Worm (Caenorhabditis elegans) whole organism, L3 larva: Measurements from ENCODE around the gene C50C3.12.
A peak's percentile ranks its signal among the peaks of the same experiment; 100 is the strongest.

Experiments
- R02D3.7 ChIP-seq: fragments of 150-350 bp; optimal IDR thresholded peaks from 2 replicates; lab custom pipeline; 2014; ENCODE audit warnings: missing biosample characterization, missing genetic modification characterization
- ZK546.5 ChIP-seq: sonication (generic microtip); optimal IDR thresholded peaks from 2 replicates; lab custom pipeline; 2017; ENCODE audit warnings: missing biosample characterization, missing genetic modification characterization
- aly-2 ChIP-seq: fragments of 150-350 bp; optimal IDR thresholded peaks from 2 replicates; lab custom pipeline; 2014; ENCODE audit warnings: missing biosample characterization, missing genetic modification characterization
- ama-1 ChIP-seq: fragments of 150-350 bp; optimal IDR thresholded peaks from 2 replicates; lab custom pipeline; 2018
- ceh-16 ChIP-seq: sonication (generic microtip); optimal IDR thresholded peaks from 2 replicates; lab custom pipeline; 2017; ENCODE audit warnings: missing biosample characterization, missing genetic modification characterization
- ceh-28 ChIP-seq: fragments of 150-350 bp; optimal IDR thresholded peaks from 2 replicates; lab custom pipeline; 2014; ENCODE audit warnings: missing biosample characterization, missing genetic modification reagents, missing genetic modification characterization
- ceh-82 ChIP-seq: fragments of 150-350 bp; optimal IDR thresholded peaks from 2 replicates; lab custom pipeline; 2014; ENCODE audit warnings: missing biosample characterization, missing genetic modification characterization
- ceh-9 ChIP-seq: sonication (generic microtip); optimal IDR thresholded peaks from 2 replicates; lab custom pipeline; 2018; ENCODE audit warnings: missing biosample characterization, missing genetic modification characterization
- daf-12 ChIP-seq: fragments of 150-350 bp; optimal IDR thresholded peaks from 2 replicates; lab custom pipeline; 2014; ENCODE audit warnings: missing biosample characterization, missing genetic modification reagents, missing genetic modification characterization
- egl-27 ChIP-seq: sonication (generic microtip); optimal IDR thresholded peaks from 4 replicates; lab custom pipeline; 2017; ENCODE audit warnings: missing biosample characterization, missing genetic modification reagents, missing genetic modification characterization
- egl-5 ChIP-seq: fragments of 150-350 bp; optimal IDR thresholded peaks from 2 replicates; lab custom pipeline; 2017; ENCODE audit warnings: missing biosample characterization, missing genetic modification reagents, missing genetic modification characterization, inconsistent platforms
- elt-2 ChIP-seq: sonication (generic microtip); optimal IDR thresholded peaks from 2 replicates; lab custom pipeline; 2016; ENCODE audit warnings: missing genetic modification reagents, mild to moderate bottlenecking, missing genetic modification characterization, missing compliant biosample characterization
- elt-3 ChIP-seq, 3 experiments: fragments of 150-350 bp in 1 of 3; sonication (generic microtip) in 2 of 3; optimal IDR thresholded peaks; 2 replicates in 2 of 3; 4 replicates in 1 of 3; lab custom pipeline; 2014 to 2017; ENCODE audit warnings: missing biosample characterization in 3 of 3, missing genetic modification characterization in 3 of 3
- fkh-10 ChIP-seq: sonication (generic microtip); optimal IDR thresholded peaks from 2 replicates; lab custom pipeline; 2017; ENCODE audit warnings: missing biosample characterization, missing genetic modification reagents, missing genetic modification characterization
- fkh-2 ChIP-seq: fragments of 150-350 bp; optimal IDR thresholded peaks from 2 replicates; lab custom pipeline; 2014; ENCODE audit warnings: missing biosample characterization, missing genetic modification reagents, missing genetic modification characterization
- fos-1 ChIP-seq: fragments of 150-350 bp; optimal IDR thresholded peaks from 2 replicates; lab custom pipeline; 2014; ENCODE audit warnings: missing biosample characterization, missing genetic modification characterization
- hmg-11 ChIP-seq: sonication (generic microtip); optimal IDR thresholded peaks from 2 replicates; lab custom pipeline; 2016; ENCODE audit warnings: missing genetic modification characterization, missing compliant biosample characterization
- jun-1 ChIP-seq: fragments of 150-350 bp; optimal IDR thresholded peaks from 2 replicates; lab custom pipeline; 2014; ENCODE audit warnings: missing biosample characterization, missing genetic modification reagents, missing genetic modification characterization
- lin-15B ChIP-seq: fragments of 150-350 bp; optimal IDR thresholded peaks from 2 replicates; lab custom pipeline; 2014; ENCODE audit warnings: missing biosample characterization, missing genetic modification characterization
- lin-39 ChIP-seq: fragments of 150-350 bp; optimal IDR thresholded peaks from 2 replicates; lab custom pipeline; 2018; ENCODE audit warnings: missing biosample characterization, missing genetic modification reagents, missing genetic modification characterization
- mdl-1 ChIP-seq: fragments of 150-350 bp; optimal IDR thresholded peaks from 2 replicates; lab custom pipeline; 2014; ENCODE audit warnings: missing biosample characterization, missing genetic modification characterization
- nfya-1 ChIP-seq: sonication (generic microtip); optimal IDR thresholded peaks from 2 replicates; lab custom pipeline; 2017; ENCODE audit warnings: missing genetic modification characterization, mild to moderate bottlenecking, missing compliant biosample characterization, antibody characterized with exemption, moderate library complexity; ENCODE audit not compliant: insufficient read depth
- nhr-11 ChIP-seq: fragments of 150-350 bp; optimal IDR thresholded peaks from 2 replicates; lab custom pipeline; 2014; ENCODE audit warnings: missing biosample characterization, missing genetic modification characterization
- nhr-12 ChIP-seq: fragments of 150-350 bp; optimal IDR thresholded peaks from 2 replicates; lab custom pipeline; 2014; ENCODE audit warnings: missing biosample characterization, missing genetic modification characterization
- nhr-23 ChIP-seq: fragments of 150-350 bp; optimal IDR thresholded peaks from 2 replicates; lab custom pipeline; 2014; ENCODE audit warnings: missing biosample characterization, missing genetic modification reagents, missing genetic modification characterization
- nhr-25 ChIP-seq: sonication (generic microtip); optimal IDR thresholded peaks from 2 replicates; lab custom pipeline; 2017; ENCODE audit warnings: missing biosample characterization, missing genetic modification characterization
- nhr-28 ChIP-seq: fragments of 150-350 bp; optimal IDR thresholded peaks from 2 replicates; lab custom pipeline; 2014; ENCODE audit warnings: missing biosample characterization, missing genetic modification characterization
- nhr-43 ChIP-seq: sonication (generic microtip); optimal IDR thresholded peaks from 2 replicates; lab custom pipeline; 2016; ENCODE audit warnings: mild to moderate bottlenecking, missing genetic modification characterization, missing compliant biosample characterization; ENCODE audit not compliant: poor library complexity, severe bottlenecking
- nhr-67 ChIP-seq: fragments of 150-350 bp; optimal IDR thresholded peaks from 2 replicates; lab custom pipeline; 2014; ENCODE audit warnings: missing biosample characterization, missing genetic modification characterization
- nhr-76 ChIP-seq: fragments of 150-350 bp; sonication (generic microtip); optimal IDR thresholded peaks from 5 replicates; lab custom pipeline; 2014; ENCODE audit warnings: missing biosample characterization, missing genetic modification characterization
- nhr-77 ChIP-seq: fragments of 150-350 bp; optimal IDR thresholded peaks from 2 replicates; lab custom pipeline; 2014; ENCODE audit warnings: missing biosample characterization, missing genetic modification characterization
- pha-4 ChIP-seq: fragments of 150-350 bp; optimal IDR thresholded peaks from 2 replicates; lab custom pipeline; 2014; ENCODE audit warnings: missing biosample characterization, missing genetic modification reagents, missing genetic modification characterization
- pqm-1 ChIP-seq: fragments of 150-350 bp; optimal IDR thresholded peaks from 2 replicates; lab custom pipeline; 2017; ENCODE audit warnings: missing biosample characterization, missing genetic modification characterization, inconsistent platforms
- sea-2 ChIP-seq: fragments of 150-350 bp; sonication (generic microtip); optimal IDR thresholded peaks from 4 replicates; lab custom pipeline; 2014; ENCODE audit warnings: missing biosample characterization, missing genetic modification reagents, missing genetic modification characterization
- skn-1 ChIP-seq: fragments of 150-350 bp; optimal IDR thresholded peaks from 2 replicates; lab custom pipeline; 2014; ENCODE audit warnings: missing biosample characterization, missing genetic modification characterization
- snpc-4 ChIP-seq: fragments of 150-350 bp; optimal IDR thresholded peaks from 2 replicates; lab custom pipeline; 2014; ENCODE audit warnings: missing biosample characterization, missing genetic modification characterization
- tbx-2 ChIP-seq: sonication (generic microtip); optimal IDR thresholded peaks from 2 replicates; lab custom pipeline; 2016; ENCODE audit warnings: mild to moderate bottlenecking, missing genetic modification characterization, missing compliant biosample characterization
- unc-39 ChIP-seq: sonication (generic microtip); optimal IDR thresholded peaks from 4 replicates; lab custom pipeline; 2017; ENCODE audit warnings: missing biosample characterization, missing genetic modification characterization
- unc-62 ChIP-seq: fragments of 150-350 bp; sonication (generic microtip); optimal IDR thresholded peaks from 4 replicates; lab custom pipeline; 2014; ENCODE audit warnings: missing biosample characterization, missing genetic modification reagents, missing genetic modification characterization
- zag-1 ChIP-seq: fragments of 150-350 bp; optimal IDR thresholded peaks from 2 replicates; lab custom pipeline; 2014; ENCODE audit warnings: missing biosample characterization, missing genetic modification characterization
- ztf-11 ChIP-seq: fragments of 150-350 bp; optimal IDR thresholded peaks from 2 replicates; lab custom pipeline; 2014; ENCODE audit warnings: missing biosample characterization, missing genetic modification characterization
- ztf-4 ChIP-seq: fragments of 150-350 bp; optimal IDR thresholded peaks from 2 replicates; lab custom pipeline; 2014; ENCODE audit warnings: missing biosample characterization, missing genetic modification characterization

Gene C50C3.12

DNA sequence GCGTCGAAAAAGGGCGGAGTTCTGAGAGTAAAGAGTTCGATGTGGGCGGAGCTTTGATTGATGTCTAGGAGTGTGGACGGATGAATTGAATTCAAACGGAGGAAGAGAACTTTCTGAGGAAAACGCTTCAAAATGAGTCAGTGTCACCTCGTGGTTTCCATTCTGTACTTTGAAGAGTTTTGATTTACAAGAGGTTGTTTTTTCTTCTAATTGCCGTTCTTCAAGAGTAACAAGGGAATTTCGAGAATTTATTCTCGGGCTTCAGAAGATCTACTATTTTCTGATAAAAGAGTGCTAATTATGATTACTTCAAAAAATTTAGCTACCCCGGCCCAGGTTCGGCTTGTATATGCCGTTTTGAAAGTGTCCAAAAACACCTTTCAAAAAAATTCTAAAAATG is at the start of gene C50C3.12:
Gene C50C3.12 (plus strand): TSS at position 301 of the 400 bp plus-strand sequence.
- TF ChIP-seq nhr-11 (tag; lab: Kevin White, UChicago) (no peak), nhr-76 (tag; lab: Kevin White, UChicago) (no peak), ztf-11 (tag; lab: Kevin White, UChicago) (no peak), elt-3 (tag; optimal IDR thresholded peaks at IDR 0.05; lab: Kevin White, UChicago) (no peak), lin-15B (tag; lab: Kevin White, UChicago) (no peak), ZK546.5 (tag; lab: Kevin White, UChicago) (no peak), ceh-28 (tag; lab: Kevin White, UChicago) (no peak), unc-62 (GFP tag; lab: Kevin White, UChicago) (no peak)

DNA sequence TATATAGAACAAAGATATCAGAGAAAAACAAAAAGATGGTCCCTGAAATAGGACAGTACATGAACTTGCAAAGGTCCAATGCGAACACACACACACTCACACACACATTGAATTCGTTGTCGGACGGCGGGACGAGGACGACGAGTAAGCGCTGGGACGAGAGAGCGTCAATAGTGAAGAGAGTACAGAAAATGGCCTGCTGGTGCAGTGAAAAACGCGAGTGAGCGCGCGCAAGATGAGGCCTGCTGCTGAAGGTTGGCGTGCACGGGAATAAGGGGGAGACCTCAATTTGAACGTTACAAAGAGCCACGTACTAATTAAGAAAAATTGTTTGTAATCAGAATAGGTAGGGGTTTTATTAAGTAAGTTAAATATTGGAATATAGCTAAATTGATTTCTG is 49.4 kb upstream of the C50C3.12 start:
- TF ChIP-seq nhr-67 (tag; lab: Kevin White, UChicago) (no peak), nfya-1 (peak; percentile 55), lin-39 (tag; lab: Kevin White, UChicago) (peak; percentile 76), hmg-11 (peak; percentile 87), pha-4 (tag; lab: Kevin White, UChicago) (peak; percentile 38), ztf-4 (tag; lab: Kevin White, UChicago) (no peak)
- TF ChIP-seq, all 47 proteins: peak for 4

DNA sequence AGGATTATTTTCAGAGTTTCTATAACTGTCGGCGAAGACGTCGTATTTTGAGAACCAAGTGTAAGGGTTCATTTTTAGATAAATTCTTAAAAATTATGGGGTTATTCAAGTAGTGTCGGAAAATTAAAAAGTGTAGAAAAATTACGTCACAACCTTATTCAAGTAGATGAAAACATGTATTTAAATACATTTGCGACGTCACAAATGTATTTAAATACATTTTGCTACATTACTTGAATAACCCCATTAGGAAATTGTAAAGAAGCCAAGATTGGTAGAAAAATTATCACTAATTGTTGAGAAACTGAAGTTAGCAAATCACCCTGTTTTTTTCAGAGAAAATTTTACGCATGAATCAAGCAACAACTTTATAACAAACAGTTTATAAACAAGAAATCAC is 47.2 kb upstream of the C50C3.12 start:
- TF ChIP-seq fkh-10 (GFP tag; lab: Kevin White, UChicago) (no peak), ZK546.5 (tag; lab: Kevin White, UChicago) (no peak), nhr-11 (tag; lab: Kevin White, UChicago) (no peak), nhr-43 (tag; lab: Kevin White, UChicago) (no peak), egl-5 (no peak), snpc-4 (tag; lab: Kevin White, UChicago) (no peak), ceh-16 (tag; lab: Kevin White, UChicago) (no peak), ztf-4 (tag; lab: Kevin White, UChicago) (no peak), lin-15B (tag; lab: Kevin White, UChicago) (no peak), nhr-23 (tag; lab: Kevin White, UChicago) (no peak)

DNA sequence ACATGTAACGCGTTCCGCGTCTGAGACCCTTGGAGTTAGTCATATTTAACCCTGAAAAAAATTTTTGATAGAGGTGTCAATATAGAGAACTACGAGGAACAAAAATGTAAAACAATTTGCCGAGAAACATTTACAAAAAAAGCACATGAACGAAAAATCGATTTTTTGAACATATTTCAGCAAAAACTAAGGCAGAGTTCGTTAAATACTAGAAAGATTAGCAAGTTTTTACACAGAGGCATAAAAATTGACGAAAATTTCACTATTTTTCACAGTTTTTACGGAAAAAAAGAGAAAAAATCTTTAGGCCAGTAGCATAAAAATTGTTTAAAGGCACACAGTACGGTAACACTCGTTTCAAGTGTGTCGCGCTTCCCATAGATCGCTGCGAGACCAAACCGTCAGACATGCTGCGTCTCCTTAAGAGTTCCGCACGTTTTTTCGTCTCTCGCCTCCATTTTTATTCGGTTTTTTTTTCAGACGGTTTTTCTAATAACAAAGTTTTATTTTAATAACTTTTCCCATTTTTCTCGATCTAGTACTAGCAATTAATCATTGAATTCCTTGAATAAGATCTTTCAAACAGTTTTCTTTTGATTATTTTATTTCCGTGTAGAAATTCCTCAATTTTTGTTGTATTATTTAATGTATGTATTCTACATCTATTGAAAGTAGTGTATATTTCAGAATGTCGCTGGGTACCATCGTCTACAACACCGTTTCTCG is 46.0 kb upstream of the C50C3.12 start, which contains the start of the genes rpl-21 and C14B9.10:
Gene rpl-21 (minus strand): TSS at position 51 of the 726 bp plus-strand sequence.
Gene C14B9.10 (plus strand): TSS at position 676 of the 726 bp plus-strand sequence.
- TF ChIP-seq nhr-11 (tag; lab: Kevin White, UChicago): no peak
- no peak for TF ChIP-seq mdl-1 (tag; lab: Kevin White, UChicago)
- no peak for TF ChIP-seq nhr-76 (tag; lab: Kevin White, UChicago)
- peak; percentile 83 for TF ChIP-seq nhr-25
- no peak for TF ChIP-seq sea-2 (GFP tag; lab: Kevin White, UChicago)
- peak; percentile 90 for TF ChIP-seq lin-39 (tag; lab: Kevin White, UChicago)
- TF ChIP-seq ZK546.5 (tag; lab: Kevin White, UChicago): peak; percentile 0
- no peak for TF ChIP-seq daf-12 (tag; lab: Kevin White, UChicago)
- peak; percentile 11 for TF ChIP-seq unc-62 (GFP tag; lab: Kevin White, UChicago)
- no peak for TF ChIP-seq egl-27 (tag; lab: Kevin White, UChicago)
- no peak for TF ChIP-seq unc-39 (tag; lab: Kevin White, UChicago)
- peak; percentile 35 for TF ChIP-seq jun-1 (tag; lab: Kevin White, UChicago)
- peak; percentile 87 for TF ChIP-seq lin-15B (tag; lab: Kevin White, UChicago)
- TF ChIP-seq ztf-4 (tag; lab: Kevin White, UChicago): no peak
- TF ChIP-seq R02D3.7 (tag; lab: Kevin White, UChicago): peak; percentile 82
- peak; percentile 58 for TF ChIP-seq skn-1
- no peak for TF ChIP-seq nhr-12
- TF ChIP-seq zag-1 (tag; lab: Kevin White, UChicago): no peak
- TF ChIP-seq ama-1: peak; percentile 53
- TF ChIP-seq fkh-10 (GFP tag; lab: Kevin White, UChicago): no peak
- peak; percentile 20 for TF ChIP-seq ceh-82 (tag; lab: Kevin White, UChicago)
- TF ChIP-seq nhr-23 (tag; lab: Kevin White, UChicago): peak; percentile 85
- TF ChIP-seq nhr-43 (tag; lab: Kevin White, UChicago): peak; percentile 74
- no peak for TF ChIP-seq aly-2 (tag; lab: Kevin White, UChicago)
- no peak for TF ChIP-seq ceh-9 (tag; lab: Kevin White, UChicago)
- TF ChIP-seq nhr-77 (tag; lab: Kevin White, UChicago): no peak
- peak; percentile 11 for TF ChIP-seq tbx-2 (tag; lab: Kevin White, UChicago)
- TF ChIP-seq pha-4 (tag; lab: Kevin White, UChicago): peak; percentile 95
- TF ChIP-seq hmg-11: peak; percentile 90
- TF ChIP-seq fos-1: no peak
- TF ChIP-seq egl-5: peak; percentile 81
- TF ChIP-seq nfya-1: peak; percentile 98
- TF ChIP-seq nhr-28: no peak
- peak; percentile 59 for TF ChIP-seq pqm-1
- TF ChIP-seq snpc-4 (tag; lab: Kevin White, UChicago): peak; percentile 47
- TF ChIP-seq elt-2: peak; percentile 45
- no peak for TF ChIP-seq fkh-2
- TF ChIP-seq ceh-16 (tag; lab: Kevin White, UChicago): peak; percentile 11
- TF ChIP-seq ceh-28 (tag; lab: Kevin White, UChicago): peak; percentile 57
- TF ChIP-seq ztf-11 (tag; lab: Kevin White, UChicago): no peak
- TF ChIP-seq elt-3 (tag; optimal IDR thresholded peaks at IDR 0.05; lab: Kevin White, UChicago): no peak
